Fruit fly (Drosophila melanogaster) whole organism, embryonic: ENCODE results near the gene Tet.
A peak's percentile ranks its signal among the peaks of the same experiment; 100 is the strongest.

ENCODE experiments used
- Abd-B ChIP-seq: fragments of 200-800 bp; sonication (Bioruptor generic); optimal IDR thresholded peaks from 2 replicates; lab custom pipeline; 2018; ENCODE audit warnings: missing biosample characterization, mild to moderate bottlenecking, missing genetic modification characterization, moderate library complexity
- CG10959 ChIP-seq: fragments of 200-800 bp; sonication (Bioruptor generic); IDR thresholded peaks from 2 replicates; pipeline ENCODE4 v1.3.6; 2022; ENCODE audit warnings: missing biosample characterization, missing genetic modification characterization
- CG12071 ChIP-seq: fragments of 200-800 bp; sonication (Bioruptor generic); optimal IDR thresholded peaks from 3 replicates; lab custom pipeline; 2018; ENCODE audit warnings: missing biosample characterization, mild to moderate bottlenecking, missing genetic modification characterization
- CG12104 ChIP-seq: fragments of 200-800 bp; sonication (Bioruptor generic); optimal IDR thresholded peaks from 3 replicates; lab custom pipeline; 2016; ENCODE audit warnings: missing biosample characterization, missing genetic modification characterization
- CG12299 ChIP-seq: fragments of 200-800 bp; sonication (Bioruptor generic); optimal IDR thresholded peaks from 2 replicates; lab custom pipeline; 2018; ENCODE audit warnings: missing biosample characterization, mild to moderate bottlenecking, missing genetic modification characterization
- CG13287 ChIP-seq: fragments of 200-800 bp; sonication (Bioruptor generic); IDR thresholded peaks from 2 replicates; pipeline ENCODE4 v1.3.6; 2022; ENCODE audit warnings: missing biosample characterization, missing genetic modification characterization; ENCODE audit not compliant: partially characterized antibody
- CG13894 ChIP-seq: fragments of 200-800 bp; sonication (Bioruptor generic); optimal IDR thresholded peaks from 3 replicates; lab custom pipeline; 2018; ENCODE audit warnings: missing biosample characterization, mild to moderate bottlenecking, missing genetic modification characterization, moderate library complexity
- CG14014 ChIP-seq: fragments of 200-800 bp; sonication (Bioruptor generic); IDR thresholded peaks from 2 replicates; pipeline ENCODE4 v1.3.6; 2022; ENCODE audit warnings: missing biosample characterization, missing genetic modification characterization
- CG14860 ChIP-seq: fragments of 200-800 bp; sonication (Bioruptor generic); IDR thresholded peaks from 3 replicates; pipeline ENCODE4 v1.3.6; 2022; ENCODE audit warnings: missing biosample characterization, missing genetic modification characterization; ENCODE audit not compliant: partially characterized antibody
- CG15073 ChIP-seq: fragments of 200-800 bp; sonication (Bioruptor generic); optimal IDR thresholded peaks from 2 replicates; lab custom pipeline; 2016; ENCODE audit warnings: missing biosample characterization, missing genetic modification characterization
- CG1647 ChIP-seq: fragments of 200-800 bp; sonication (Bioruptor generic); optimal IDR thresholded peaks from 3 replicates; lab custom pipeline; 2016; ENCODE audit warnings: missing biosample characterization, missing genetic modification characterization
- CG16863 ChIP-seq: fragments of 200-800 bp; sonication (Bioruptor generic); optimal IDR thresholded peaks from 3 replicates; lab custom pipeline; 2016; ENCODE audit warnings: missing biosample characterization, missing genetic modification characterization
- CG2129 ChIP-seq: fragments of 200-800 bp; sonication (Bioruptor generic); IDR thresholded peaks from 2 replicates; pipeline ENCODE4 v1.3.6; 2022; ENCODE audit warnings: missing biosample characterization, missing genetic modification characterization; ENCODE audit not compliant: partially characterized antibody
- CG2199 ChIP-seq: fragments of 200-800 bp; sonication (Bioruptor generic); IDR thresholded peaks from 3 replicates; pipeline ENCODE4 v1.3.6; 2022; ENCODE audit warnings: missing biosample characterization, missing genetic modification characterization
- CG30403 ChIP-seq: fragments of 200-800 bp; sonication (Bioruptor generic); optimal IDR thresholded peaks from 3 replicates; lab custom pipeline; 2016; ENCODE audit warnings: missing biosample characterization, missing genetic modification characterization
- CG33557 ChIP-seq: fragments of 200-800 bp; sonication (Bioruptor generic); optimal IDR thresholded peaks from 2 replicates; lab custom pipeline; 2019; ENCODE audit warnings: missing biosample characterization, mild to moderate bottlenecking, missing genetic modification characterization, moderate library complexity
- CG4328 ChIP-seq: fragments of 200-800 bp; sonication (Bioruptor generic); optimal IDR thresholded peaks from 3 replicates; lab custom pipeline; 2017; ENCODE audit warnings: missing biosample characterization, missing genetic modification reagents, missing genetic modification characterization
- CG43689 ChIP-seq: fragments of 200-800 bp; sonication (Bioruptor generic); IDR thresholded peaks from 2 replicates; pipeline ENCODE4 v1.3.6; 2022; ENCODE audit warnings: missing biosample characterization, missing genetic modification characterization
- CG4854 ChIP-seq: fragments of 200-800 bp; sonication (Bioruptor generic); optimal IDR thresholded peaks from 2 replicates; lab custom pipeline; 2016; ENCODE audit warnings: missing biosample characterization, missing genetic modification characterization, inconsistent platforms
- CG6254 ChIP-seq: fragments of 200-800 bp; sonication (Bioruptor generic); optimal IDR thresholded peaks from 3 replicates; lab custom pipeline; 2017; ENCODE audit warnings: mild to moderate bottlenecking, missing biosample characterization, missing genetic modification reagents, missing genetic modification characterization
- CG6689 ChIP-seq: fragments of 200-800 bp; sonication (Bioruptor generic); IDR thresholded peaks from 2 replicates; pipeline ENCODE4 v1.3.6; 2022; ENCODE audit warnings: missing biosample characterization, missing genetic modification characterization
- CG7271 ChIP-seq: fragments of 200-800 bp; sonication (Bioruptor generic); optimal IDR thresholded peaks from 2 replicates; lab custom pipeline; 2018; ENCODE audit warnings: missing biosample characterization, mild to moderate bottlenecking, missing genetic modification characterization, moderate library complexity
- CG7745 ChIP-seq: fragments of 200-800 bp; sonication (Bioruptor generic); optimal IDR thresholded peaks from 2 replicates; lab custom pipeline; 2018; ENCODE audit warnings: missing biosample characterization, mild to moderate bottlenecking, missing genetic modification characterization, moderate library complexity
- CG8924 ChIP-seq: fragments of 200-800 bp; optimal IDR thresholded peaks from 3 replicates; lab custom pipeline; 2019; ENCODE audit warnings: missing biosample characterization, mild to moderate bottlenecking, missing genetic modification characterization, moderate library complexity
- CG9727 ChIP-seq: fragments of 200-800 bp; sonication (Bioruptor generic); optimal IDR thresholded peaks from 3 replicates; lab custom pipeline; 2017; ENCODE audit warnings: missing biosample characterization, mild to moderate bottlenecking, missing genetic modification characterization
- Dref ChIP-seq: fragments of 200-800 bp; sonication (Bioruptor generic); IDR thresholded peaks from 2 replicates; pipeline ENCODE4 v1.3.6; 2022; ENCODE audit warnings: missing biosample characterization, missing genetic modification characterization
- E2f2 ChIP-seq: fragments of 200-800 bp; sonication (Bioruptor generic); IDR thresholded peaks from 2 replicates; pipeline ENCODE4 v1.3.6; 2022; ENCODE audit warnings: missing biosample characterization, missing genetic modification characterization
- ERR ChIP-seq: fragments of 200-800 bp; sonication (Bioruptor generic); optimal IDR thresholded peaks from 2 replicates; lab custom pipeline; 2016; ENCODE audit warnings: missing biosample characterization, missing genetic modification characterization
- HLH4C ChIP-seq: fragments of 200-800 bp; sonication (Bioruptor generic); IDR thresholded peaks from 3 replicates; pipeline ENCODE4 v1.3.6; 2022; ENCODE audit warnings: missing biosample characterization, missing genetic modification characterization; ENCODE audit not compliant: partially characterized antibody
- HLHmδ ChIP-seq: fragments of 200-800 bp; sonication (Bioruptor generic); optimal IDR thresholded peaks from 2 replicates; lab custom pipeline; 2018; ENCODE audit warnings: missing biosample characterization, mild to moderate bottlenecking, missing genetic modification characterization, moderate library complexity
- Kr ChIP-seq: fragments of 200-800 bp; sonication (Bioruptor generic); optimal IDR thresholded peaks from 2 replicates; lab custom pipeline; 2017; ENCODE audit warnings: missing biosample characterization, mild to moderate bottlenecking, missing genetic modification characterization
- MESR4 ChIP-seq: fragments of 200-800 bp; sonication (Bioruptor generic); optimal IDR thresholded peaks from 2 replicates; lab custom pipeline; 2018; ENCODE audit warnings: missing biosample characterization, mild to moderate bottlenecking, missing genetic modification characterization, moderate library complexity
- Nf-YB ChIP-seq: fragments of 200-800 bp; sonication (Bioruptor generic); optimal IDR thresholded peaks from 3 replicates; lab custom pipeline; 2019; ENCODE audit warnings: missing biosample characterization, mild to moderate bottlenecking, missing genetic modification characterization, moderate library complexity
- ara ChIP-seq: fragments of 200-800 bp; sonication (Bioruptor generic); IDR thresholded peaks from 2 replicates; pipeline ENCODE4 v1.3.6; 2022; ENCODE audit warnings: missing biosample characterization, missing genetic modification characterization
- ato ChIP-seq: fragments of 200-800 bp; sonication (Bioruptor generic); IDR thresholded peaks from 2 replicates; pipeline ENCODE4 v1.3.6; 2022; ENCODE audit warnings: missing biosample characterization, missing genetic modification characterization; ENCODE audit not compliant: partially characterized antibody
- bbx ChIP-seq: fragments of 200-800 bp; sonication (Bioruptor generic); IDR thresholded peaks from 2 replicates; pipeline ENCODE4 v1.3.6; 2022; ENCODE audit warnings: missing biosample characterization, missing genetic modification characterization; ENCODE audit not compliant: partially characterized antibody
- chif ChIP-seq, 2 experiments: fragments of 200-800 bp; sonication (Bioruptor generic); optimal IDR thresholded peaks; 3 replicates each; lab custom pipeline; 2016; ENCODE audit warnings: missing biosample characterization in 2 of 2, missing genetic modification characterization in 2 of 2
- chinmo ChIP-seq: fragments of 200-800 bp; sonication (Bioruptor generic); IDR thresholded peaks from 4 replicates; pipeline ENCODE4 v1.3.6; 2022; ENCODE audit warnings: missing biosample characterization, missing genetic modification characterization; ENCODE audit not compliant: partially characterized antibody
- corto ChIP-seq: fragments of 200-800 bp; sonication (Bioruptor generic); optimal IDR thresholded peaks from 2 replicates; lab custom pipeline; 2016; ENCODE audit warnings: missing biosample characterization, mild to moderate bottlenecking, missing genetic modification characterization, moderate library complexity
- dmrt11E ChIP-seq: fragments of 200-800 bp; sonication (Bioruptor generic); optimal IDR thresholded peaks from 3 replicates; lab custom pipeline; 2018; ENCODE audit warnings: missing biosample characterization, mild to moderate bottlenecking, missing genetic modification characterization, moderate library complexity
- emc ChIP-seq: fragments of 200-800 bp; sonication (Bioruptor generic); optimal IDR thresholded peaks from 2 replicates; lab custom pipeline; 2016; ENCODE audit warnings: missing biosample characterization, missing genetic modification characterization
- gfzf ChIP-seq: fragments of 200-800 bp; sonication (Bioruptor generic); optimal IDR thresholded peaks from 2 replicates; lab custom pipeline; 2016; ENCODE audit warnings: missing biosample characterization, mild to moderate bottlenecking, missing genetic modification characterization, moderate library complexity
- gsb ChIP-seq: fragments of 200-800 bp; sonication (Bioruptor generic); IDR thresholded peaks from 2 replicates; pipeline ENCODE4 v1.3.6; 2022; ENCODE audit warnings: missing biosample characterization, missing genetic modification characterization
- ind ChIP-seq: fragments of 200-800 bp; sonication (Bioruptor generic); optimal IDR thresholded peaks from 3 replicates; lab custom pipeline; 2016; ENCODE audit warnings: missing biosample characterization, missing genetic modification characterization
- mirr ChIP-seq: fragments of 200-800 bp; sonication (Bioruptor generic); optimal IDR thresholded peaks from 3 replicates; lab custom pipeline; 2018; ENCODE audit warnings: missing biosample characterization, mild to moderate bottlenecking, missing genetic modification characterization
- pho ChIP-seq: fragments of 200-800 bp; sonication (Bioruptor generic); optimal IDR thresholded peaks from 2 replicates; lab custom pipeline; 2016; ENCODE audit warnings: missing biosample characterization, missing genetic modification characterization
- pum ChIP-seq: fragments of 200-800 bp; sonication (Bioruptor generic); optimal IDR thresholded peaks from 2 replicates; lab custom pipeline; 2016; ENCODE audit warnings: missing biosample characterization, missing genetic modification characterization
- sisA ChIP-seq: fragments of 200-800 bp; sonication (Bioruptor generic); IDR thresholded peaks from 2 replicates; pipeline ENCODE4 v1.3.6; 2022; ENCODE audit warnings: missing biosample characterization, missing genetic modification characterization
- toy ChIP-seq: fragments of 200-800 bp; sonication (Bioruptor generic); IDR thresholded peaks from 2 replicates; pipeline ENCODE4 v1.3.6; 2022; ENCODE audit warnings: missing biosample characterization, missing genetic modification characterization
- vvl ChIP-seq: fragments of 200-800 bp; sonication (Bioruptor generic); IDR thresholded peaks from 2 replicates; pipeline ENCODE4 v1.3.6; 2022; ENCODE audit warnings: missing biosample characterization, missing genetic modification characterization

Tet gene

DNA sequence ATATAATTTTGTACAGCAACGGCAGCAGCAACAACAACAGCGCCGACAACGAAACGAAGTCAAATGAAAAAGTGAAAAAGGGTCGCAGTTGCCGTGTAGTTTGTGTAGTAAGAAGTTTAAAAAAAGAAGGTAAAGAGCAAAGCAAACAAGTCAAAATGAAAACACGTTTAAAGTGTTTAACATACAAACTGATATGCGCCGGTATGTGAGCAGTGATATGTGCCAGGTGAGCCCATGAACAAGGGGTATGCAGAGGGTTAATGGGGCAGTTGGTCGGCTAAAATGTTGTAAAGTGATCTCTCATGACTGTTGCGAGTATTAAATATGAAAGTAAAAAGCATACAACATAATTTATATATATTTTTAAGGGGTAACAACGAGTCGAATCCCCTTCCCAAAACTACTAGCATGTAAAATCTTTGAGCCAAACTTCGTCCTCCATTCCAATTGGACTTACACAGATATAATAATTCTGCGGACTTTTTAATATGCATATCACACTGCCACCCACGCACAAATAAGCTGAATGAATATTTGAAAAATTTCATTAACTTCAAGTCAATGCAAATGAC is 72.9 kb downstream of the Tet start (continued):
- TF ChIP-seq CG10959 (GFP tag; lab: Robert Waterston, UW) (peak; percentile 78), CG8924 (tag; lab: Kevin White, UChicago) (peak; percentile 34), CG33557 (GFP tag; lab: Kevin White, UChicago) (no peak), Nf-YB (GFP tag; lab: Kevin White, UChicago) (no peak), CG1647 (GFP tag; lab: Kevin White, UChicago) (peak; percentile 28), Kr (no peak), emc (no peak), Dref (no peak), CG14860 (no peak), toy (GFP tag; lab: Robert Waterston, UW) (peak; percentile 77), CG13894 (no peak), ind (GFP tag; lab: Kevin White, UChicago) (peak; percentile 78), CG13287 (GFP tag; lab: Robert Waterston, UW) (no peak), ERR (no peak), CG7745 (no peak), corto (GFP tag; lab: Kevin White, UChicago) (no peak), HLHmδ (GFP tag; lab: Kevin White, UChicago) (no peak), pho (GFP tag; lab: Kevin White, UChicago) (no peak), CG43689 (GFP tag; lab: Robert Waterston, UW) (0 out of 2 replicates have a peak, but pooled peaks have one; percentile 45), CG7271 (tag; lab: Kevin White, UChicago) (no peak), CG15073 (GFP tag; lab: Kevin White, UChicago) (no peak), gsb (GFP tag; lab: Robert Waterston, UW) (peak; percentile 85), CG12104 (GFP tag; lab: Kevin White, UChicago) (peak; percentile 24), vvl (GFP tag; lab: Robert Waterston, UW) (peak; percentile 94), ara (GFP tag; lab: Robert Waterston, UW) (peak; percentile 93), chinmo (0 out of 4 replicates have a peak, but pooled peaks have one; percentile 39), CG6254 (GFP tag; lab: Kevin White, UChicago) (peak; percentile 51), chif (GFP tag; optimal IDR thresholded peaks at IDR 0.05; lab: Kevin White, UChicago) (no peak), CG30403 (GFP tag; lab: Kevin White, UChicago) (peak; percentile 67), CG2199 (GFP tag; lab: Robert Waterston, UW) (peak; percentile 80; the same call in 1 of the 3 replicates), CG4328 (GFP tag; lab: Kevin White, UChicago) (no peak), ato (GFP tag; lab: Robert Waterston, UW) (no peak), CG12299 (tag; lab: Kevin White, UChicago) (no peak), CG6689 (GFP tag; lab: Robert Waterston, UW) (peak; percentile 90), CG14014 (GFP tag; lab: Robert Waterston, UW) (peak; percentile 86), pum (peak; percentile 49), CG12071 (GFP tag; lab: Kevin White, UChicago) (peak; percentile 39), E2f2 (GFP tag; lab: Robert Waterston, UW) (peak; percentile 41; the same call in 1 of the 2 replicates), dmrt11E (tag; lab: Kevin White, UChicago) (peak; percentile 12), CG9727 (GFP tag; lab: Kevin White, UChicago) (peak; percentile 75), Abd-B (GFP tag; lab: Kevin White, UChicago) (no peak), bbx (GFP tag; lab: Robert Waterston, UW) (no peak), gfzf (GFP tag; lab: Kevin White, UChicago) (no peak), mirr (no peak), sisA (peak; percentile 88), HLH4C (GFP tag; lab: Robert Waterston, UW) (no peak), MESR4 (GFP tag; lab: Kevin White, UChicago) (no peak), CG2129 (GFP tag; lab: Robert Waterston, UW) (no peak), CG16863 (GFP tag; lab: Kevin White, UChicago) (no peak), CG4854 (GFP tag; lab: Kevin White, UChicago) (peak; percentile 55)
